Fruit fly (Drosophila melanogaster) whole organism, embryonic: Measurements from ENCODE around the gene pr.
A peak's percentile ranks its signal among the peaks of the same experiment; 100 is the strongest.

ENCODE experiments used
- CG11093 ChIP-seq: fragments of 200-800 bp; sonication (Bioruptor generic); IDR thresholded peaks from 3 replicates; pipeline ENCODE4 v1.3.6; 2022; ENCODE audit warnings: missing biosample characterization, missing genetic modification characterization
- CG11560 ChIP-seq: fragments of 200-800 bp; sonication (Bioruptor generic); IDR thresholded peaks from 3 replicates; pipeline ENCODE4 v1.3.6; 2022; ENCODE audit warnings: missing biosample characterization, missing genetic modification characterization
- CG11696 ChIP-seq: fragments of 200-800 bp; sonication (Bioruptor generic); IDR thresholded peaks from 2 replicates; pipeline ENCODE4 v1.3.6; 2022; ENCODE audit warnings: missing biosample characterization, missing genetic modification characterization
- CG12942 ChIP-seq: fragments of 200-800 bp; sonication (Bioruptor generic); optimal IDR thresholded peaks from 3 replicates; lab custom pipeline; 2016; ENCODE audit warnings: missing biosample characterization, missing genetic modification characterization
- CG13624 ChIP-seq: fragments of 200-800 bp; sonication (Bioruptor generic); optimal IDR thresholded peaks from 2 replicates; lab custom pipeline; 2016; ENCODE audit warnings: missing biosample characterization, missing genetic modification characterization
- CG1529 ChIP-seq: fragments of 200-800 bp; sonication (Bioruptor generic); optimal IDR thresholded peaks from 3 replicates; lab custom pipeline; 2018; ENCODE audit warnings: missing biosample characterization, missing genetic modification characterization
- CG17186 ChIP-seq: fragments of 200-800 bp; sonication (Bioruptor generic); optimal IDR thresholded peaks from 3 replicates; lab custom pipeline; 2017; ENCODE audit warnings: missing biosample characterization, missing genetic modification reagents, missing genetic modification characterization
- CG17568 ChIP-seq: fragments of 200-800 bp; sonication (Bioruptor generic); optimal IDR thresholded peaks from 2 replicates; lab custom pipeline; 2018; ENCODE audit warnings: missing biosample characterization, mild to moderate bottlenecking, missing genetic modification characterization, moderate library complexity
- CG18011 ChIP-seq: fragments of 200-800 bp; sonication (Bioruptor generic); optimal IDR thresholded peaks from 2 replicates; lab custom pipeline; 2017; ENCODE audit warnings: missing biosample characterization, missing genetic modification characterization, mild to moderate bottlenecking, moderate library complexity, missing genotype
- CG1832 ChIP-seq: fragments of 200-800 bp; sonication (Bioruptor generic); optimal IDR thresholded peaks from 2 replicates; lab custom pipeline; 2017; ENCODE audit warnings: missing biosample characterization, mild to moderate bottlenecking, missing genetic modification characterization, inconsistent platforms
- CG18599 ChIP-seq: fragments of 200-800 bp; sonication (Bioruptor generic); optimal IDR thresholded peaks from 3 replicates; lab custom pipeline; 2017; ENCODE audit warnings: missing biosample characterization, missing genetic modification characterization, mild to moderate bottlenecking, moderate library complexity, missing genetic modification reagents
- CG18764 ChIP-seq: fragments of 200-800 bp; sonication (Bioruptor generic); optimal IDR thresholded peaks from 3 replicates; lab custom pipeline; 2016; ENCODE audit warnings: missing biosample characterization, missing genetic modification characterization
- CG2116 ChIP-seq: fragments of 200-800 bp; sonication (Bioruptor generic); optimal IDR thresholded peaks from 3 replicates; lab custom pipeline; 2018; ENCODE audit warnings: missing biosample characterization, mild to moderate bottlenecking, missing genetic modification characterization
- CG31441 ChIP-seq: fragments of 200-800 bp; sonication (Bioruptor generic); IDR thresholded peaks from 2 replicates; pipeline ENCODE4 v1.3.6; 2022; ENCODE audit warnings: missing biosample characterization, missing genetic modification characterization
- CG3847 ChIP-seq: fragments of 200-800 bp; sonication (Bioruptor generic); IDR thresholded peaks from 2 replicates; pipeline ENCODE4 v1.3.6; 2022; ENCODE audit warnings: missing biosample characterization, missing genetic modification characterization
- CG5953 ChIP-seq: fragments of 200-800 bp; sonication (Bioruptor generic); IDR thresholded peaks from 2 replicates; pipeline ENCODE4 v1.3.6; 2022; ENCODE audit warnings: missing biosample characterization, missing genetic modification characterization
- CG6654 ChIP-seq: fragments of 200-800 bp; sonication (Bioruptor generic); optimal IDR thresholded peaks from 2 replicates; lab custom pipeline; 2017; ENCODE audit warnings: missing biosample characterization, mild to moderate bottlenecking, missing genetic modification characterization
- CG7271 ChIP-seq: fragments of 200-800 bp; sonication (Bioruptor generic); optimal IDR thresholded peaks from 2 replicates; lab custom pipeline; 2018; ENCODE audit warnings: missing biosample characterization, mild to moderate bottlenecking, missing genetic modification characterization, moderate library complexity
- CG7745 ChIP-seq: fragments of 200-800 bp; sonication (Bioruptor generic); optimal IDR thresholded peaks from 2 replicates; lab custom pipeline; 2018; ENCODE audit warnings: missing biosample characterization, mild to moderate bottlenecking, missing genetic modification characterization, moderate library complexity
- CHES-1-like ChIP-seq: fragments of 200-800 bp; sonication (Bioruptor generic); optimal IDR thresholded peaks from 2 replicates; lab custom pipeline; 2016; ENCODE audit warnings: missing biosample characterization, missing genetic modification characterization
- D ChIP-seq, 2 experiments: fragments of 200-800 bp in 1 of 2; fragments of >200 bp in 1 of 2; sonication (Bioruptor generic) in 1 of 2; optimal IDR thresholded peaks; 2 replicates in 1 of 2; 3 replicates in 1 of 2; lab custom pipeline; 2017; ENCODE audit warnings: mild to moderate bottlenecking in 1 of 2, missing biosample characterization in 1 of 2, missing genetic modification characterization in 1 of 2, missing genetic modification reagents in 1 of 2
- D19A ChIP-seq: fragments of 200-800 bp; optimal IDR thresholded peaks from 3 replicates; lab custom pipeline; 2019; ENCODE audit warnings: missing biosample characterization, mild to moderate bottlenecking, missing genetic modification characterization, moderate library complexity
- Dbx ChIP-seq: fragments of 200-800 bp; sonication (Bioruptor generic); IDR thresholded peaks from 3 replicates; pipeline ENCODE4 v1.3.6; 2022; ENCODE audit warnings: missing biosample characterization, missing genetic modification characterization
- Deaf1 ChIP-seq: fragments of 200-800 bp; optimal IDR thresholded peaks from 3 replicates; lab custom pipeline; 2019; ENCODE audit warnings: missing biosample characterization, mild to moderate bottlenecking, missing genetic modification characterization, moderate library complexity
- Dp ChIP-seq: fragments of 200-800 bp; sonication (Bioruptor generic); optimal IDR thresholded peaks from 2 replicates; lab custom pipeline; 2018; ENCODE audit warnings: missing biosample characterization, mild to moderate bottlenecking, missing genetic modification characterization, moderate library complexity
- H15 ChIP-seq: fragments of 200-800 bp; sonication (Bioruptor generic); IDR thresholded peaks from 3 replicates; pipeline ENCODE4 v1.3.6; 2022; ENCODE audit warnings: missing biosample characterization, missing genetic modification characterization
- HHEX ChIP-seq: fragments of 200-800 bp; sonication (Bioruptor generic); optimal IDR thresholded peaks from 3 replicates; lab custom pipeline; 2017; ENCODE audit warnings: missing biosample characterization, mild to moderate bottlenecking, missing genetic modification characterization, missing genetic modification reagents
- Meics ChIP-seq: fragments of 200-800 bp; sonication (Bioruptor generic); optimal IDR thresholded peaks from 2 replicates; lab custom pipeline; 2017; ENCODE audit warnings: missing biosample characterization, mild to moderate bottlenecking, missing genetic modification characterization
- NC2α ChIP-seq: fragments of 200-800 bp; sonication (Bioruptor generic); optimal IDR thresholded peaks from 2 replicates; lab custom pipeline; 2016; ENCODE audit warnings: missing biosample characterization, missing genetic modification characterization
- Oaz ChIP-seq: fragments of 200-800 bp; sonication (Bioruptor generic); IDR thresholded peaks from 2 replicates; pipeline ENCODE4 v1.3.6; 2022; ENCODE audit warnings: missing biosample characterization, missing genetic modification characterization
- Sry-β ChIP-seq: fragments of 200-800 bp; sonication (Bioruptor generic); optimal IDR thresholded peaks from 2 replicates; lab custom pipeline; 2018; ENCODE audit warnings: missing biosample characterization, mild to moderate bottlenecking, missing genetic modification characterization, moderate library complexity
- ab ChIP-seq: fragments of 200-800 bp; sonication (Bioruptor generic); optimal IDR thresholded peaks from 2 replicates; lab custom pipeline; 2016; ENCODE audit warnings: missing biosample characterization, missing genetic modification characterization
- bab2 ChIP-seq: fragments of 200-800 bp; sonication (Bioruptor generic); optimal IDR thresholded peaks from 2 replicates; lab custom pipeline; 2016; ENCODE audit warnings: missing biosample characterization, missing genetic modification characterization
- dati ChIP-seq: fragments of 200-800 bp; sonication (Bioruptor generic); IDR thresholded peaks from 2 replicates; pipeline ENCODE4 v1.3.6; 2022; ENCODE audit warnings: missing biosample characterization, missing genetic modification characterization
- dm ChIP-seq: fragments of 200-800 bp; sonication (Bioruptor generic); optimal IDR thresholded peaks from 3 replicates; lab custom pipeline; 2016; ENCODE audit warnings: missing biosample characterization, missing genetic modification characterization
- fd64A ChIP-seq: fragments of 200-800 bp; sonication (Bioruptor generic); optimal IDR thresholded peaks from 3 replicates; lab custom pipeline; 2018; ENCODE audit warnings: missing biosample characterization, mild to moderate bottlenecking, missing genetic modification characterization
- fu2 ChIP-seq: fragments of 200-800 bp; sonication (Bioruptor generic); optimal IDR thresholded peaks from 2 replicates; lab custom pipeline; 2016; ENCODE audit warnings: missing biosample characterization, missing genetic modification characterization
- h ChIP-seq: fragments of >200 bp; optimal IDR thresholded peaks from 2 replicates; lab custom pipeline; 2017
- hb ChIP-seq: fragments of 200-800 bp; sonication (Bioruptor generic); IDR thresholded peaks from 3 replicates; pipeline ENCODE4 v1.3.6; 2022; ENCODE audit warnings: missing biosample characterization, missing genetic modification characterization; ENCODE audit not compliant: partially characterized antibody
- her ChIP-seq: fragments of 200-800 bp; sonication (Bioruptor generic); optimal IDR thresholded peaks from 2 replicates; lab custom pipeline; 2016; ENCODE audit warnings: missing biosample characterization, missing genetic modification characterization
- knrl ChIP-seq: fragments of 200-800 bp; sonication (Bioruptor generic); IDR thresholded peaks from 3 replicates; pipeline ENCODE4 v1.3.6; 2022; ENCODE audit warnings: missing biosample characterization, missing genetic modification characterization; ENCODE audit not compliant: partially characterized antibody
- lbe ChIP-seq: fragments of 200-800 bp; sonication (Bioruptor generic); optimal IDR thresholded peaks from 2 replicates; lab custom pipeline; 2016; ENCODE audit warnings: missing biosample characterization, mild to moderate bottlenecking, missing genetic modification characterization
- pan ChIP-seq, 4 experiments: fragments of >200 bp in 3 of 4; fragments of 200-800 bp in 1 of 4; sonication (Bioruptor generic) in 1 of 4; optimal IDR thresholded peaks in 3 of 4; IDR thresholded peaks in 1 of 4; 2 replicates each; pipeline versions ENCODE4 v1.3.6 to Lab custom; 2017 to 2022; ENCODE audit warnings: missing biosample characterization in 2 of 4, missing genetic modification characterization in 2 of 4, mixed read lengths in 1 of 4
- pfk ChIP-seq: fragments of 200-800 bp; sonication (Bioruptor generic); optimal IDR thresholded peaks from 2 replicates; lab custom pipeline; 2018; ENCODE audit warnings: missing biosample characterization, mild to moderate bottlenecking, missing genetic modification characterization, moderate library complexity
- salm ChIP-seq: fragments of 200-800 bp; sonication (Bioruptor generic); optimal IDR thresholded peaks from 2 replicates; lab custom pipeline; 2018; ENCODE audit warnings: missing biosample characterization, mild to moderate bottlenecking, missing genetic modification characterization
- seq ChIP-seq: fragments of 200-800 bp; sonication (Bioruptor generic); IDR thresholded peaks from 2 replicates; pipeline ENCODE4 v1.3.6; 2022; ENCODE audit warnings: missing biosample characterization, missing genetic modification characterization
- sisA ChIP-seq: fragments of 200-800 bp; sonication (Bioruptor generic); IDR thresholded peaks from 2 replicates; pipeline ENCODE4 v1.3.6; 2022; ENCODE audit warnings: missing biosample characterization, missing genetic modification characterization
- ssp ChIP-seq: fragments of 200-800 bp; sonication (Bioruptor generic); IDR thresholded peaks from 2 replicates; pipeline ENCODE4 v1.3.6; 2022; ENCODE audit warnings: missing biosample characterization, missing genetic modification characterization
- tio ChIP-seq: fragments of 200-800 bp; sonication (Bioruptor generic); optimal IDR thresholded peaks from 2 replicates; lab custom pipeline; 2017; ENCODE audit warnings: missing biosample characterization, missing genetic modification characterization, inconsistent platforms
- trem ChIP-seq: fragments of 200-800 bp; optimal IDR thresholded peaks from 3 replicates; lab custom pipeline; 2019; ENCODE audit warnings: missing biosample characterization, mild to moderate bottlenecking, missing genetic modification characterization, moderate library complexity
- usp ChIP-seq: fragments of >200 bp; optimal IDR thresholded peaks from 2 replicates; lab custom pipeline; 2017; ENCODE audit warnings: missing biosample characterization, missing genetic modification characterization

pr gene

dm6 chr2L:20078880-20079279 is 3.6 kb upstream of the pr start (continued):
- TF ChIP-seq lbe (no peak), CG31441 (GFP tag; lab: Robert Waterston, UW) (no peak), salm (no peak), bab2 (GFP tag; lab: Kevin White, UChicago) (peak; percentile 10), ab (GFP tag; lab: Kevin White, UChicago) (no peak), CG18599 (GFP tag; lab: Kevin White, UChicago) (peak; percentile 57), knrl (GFP tag; lab: Robert Waterston, UW) (no peak), trem (tag; lab: Kevin White, UChicago) (no peak), pfk (GFP tag; lab: Kevin White, UChicago) (no peak), CHES-1-like (peak; percentile 10), D19A (no peak), dati (GFP tag; lab: Robert Waterston, UW) (no peak), pan (optimal IDR thresholded peaks at IDR 0.05; lab: Kevin White, UChicago) (no peak), pan (GFP tag; optimal IDR thresholded peaks at IDR 0.05 in 1 of 2, IDR thresholded peaks at IDR 0.05 in 1 of 2) (no peak), H15 (0 out of 3 replicates have a peak, but pooled peaks have one; percentile 26), hb (GFP tag; lab: Robert Waterston, UW) (no peak), usp (GFP tag; lab: Kevin White, UChicago) (no peak), CG1832 (GFP tag; lab: Kevin White, UChicago) (no peak), Dbx (no peak), ssp (GFP tag; lab: Robert Waterston, UW) (no peak), CG18011 (GFP tag; lab: Kevin White, UChicago) (no peak), Meics (GFP tag; lab: Kevin White, UChicago) (peak; percentile 100), h (lab: Kevin White, UChicago) (no peak), Deaf1 (tag; lab: Kevin White, UChicago) (no peak), sisA (GFP tag; lab: Robert Waterston, UW) (peak; percentile 21; the same call in 1 of the 2 replicates), CG11093 (GFP tag; lab: Robert Waterston, UW) (no peak), CG13624 (GFP tag; lab: Kevin White, UChicago) (peak; percentile 68), NC2α (no peak), HHEX (GFP tag; lab: Kevin White, UChicago) (no peak), CG18764 (GFP tag; lab: Kevin White, UChicago) (no peak), seq (GFP tag; lab: Robert Waterston, UW) (peak; percentile 49; the same call in 1 of the 2 replicates), CG7745 (tag; lab: Kevin White, UChicago) (no peak), CG17568 (no peak), CG5953 (GFP tag; lab: Robert Waterston, UW) (no peak), CG6654 (no peak), CG7271 (no peak), CG1529 (GFP tag; lab: Kevin White, UChicago) (no peak), CG2116 (GFP tag; lab: Kevin White, UChicago) (no peak), CG17186 (no peak), tio (GFP tag; lab: Kevin White, UChicago) (no peak), her (GFP tag; lab: Kevin White, UChicago) (no peak), CG11560 (tag; lab: Robert Waterston, UW) (no peak), Sry-β (GFP tag; lab: Kevin White, UChicago) (no peak), CG11696 (no peak), CG3847 (GFP tag; lab: Robert Waterston, UW) (no peak), Oaz (GFP tag; lab: Robert Waterston, UW) (no peak), D (optimal IDR thresholded peaks at IDR 0.05; lab: Kevin White, UChicago) (no peak), D (GFP tag; optimal IDR thresholded peaks at IDR 0.05; lab: Kevin White, UChicago) (no peak), Dp (GFP tag; lab: Kevin White, UChicago) (no peak), CG12942 (no peak), fd64A (GFP tag; lab: Kevin White, UChicago) (no peak), fu2 (GFP tag; lab: Kevin White, UChicago) (peak; percentile 46), dm (GFP tag; lab: Kevin White, UChicago) (no peak)
